Fruit fly (Drosophila melanogaster): ENCODE data around the gene Tengl3.

Gene Tengl3

DNA sequence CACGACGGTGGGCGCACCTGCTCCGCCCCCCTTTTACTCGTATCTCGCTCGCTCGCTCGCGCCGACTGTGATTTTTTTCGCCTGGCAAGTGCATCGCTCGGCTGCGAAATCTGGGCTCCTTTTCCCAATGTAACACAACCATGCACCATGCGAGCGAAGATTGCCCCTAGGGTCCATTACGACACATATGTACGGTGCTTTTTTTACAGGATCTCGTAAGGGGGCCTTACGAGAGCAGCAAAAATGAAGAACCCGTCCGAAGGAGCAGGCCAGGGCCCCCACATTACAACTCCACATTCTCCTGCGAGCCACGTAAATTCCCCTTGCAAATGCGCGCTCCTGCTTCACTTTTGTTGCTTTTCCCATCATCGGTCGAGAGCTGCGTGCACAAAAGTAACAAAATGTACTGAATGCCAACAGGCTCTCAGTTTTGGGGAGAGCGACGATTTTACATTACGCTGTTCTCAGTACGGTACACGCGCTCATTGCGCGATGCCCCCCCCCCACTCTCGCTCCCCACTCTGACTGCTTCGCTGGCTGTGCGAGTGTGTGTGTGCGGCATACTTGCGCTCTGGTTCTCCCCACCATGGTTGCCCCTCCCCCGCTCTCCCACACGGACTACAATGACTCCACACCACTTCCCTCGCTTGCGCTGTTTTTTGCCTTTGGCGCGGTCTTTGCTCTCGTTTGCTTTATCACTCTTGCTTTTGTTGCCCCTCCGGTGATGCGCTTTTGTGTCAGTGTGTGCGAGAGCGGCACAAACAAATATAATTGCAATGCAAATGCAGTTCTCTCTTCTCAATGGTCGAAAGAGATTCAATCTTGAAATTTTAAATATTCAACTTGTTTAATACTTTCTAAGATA is 35.0 kb downstream of the Tengl3 start (continued):
- no peak for TF ChIP-seq lola (GFP tag; optimal IDR thresholded peaks at IDR 0.05)
- peak; percentile 91 for TF ChIP-seq fru (GFP tag; optimal IDR thresholded peaks at IDR 0.05)
- TF ChIP-seq N (GFP tag; optimal IDR thresholded peaks at IDR 0.05): no peak
- TF ChIP-seq jim (GFP tag; optimal IDR thresholded peaks at IDR 0.05): peak; percentile 66
- TF ChIP-seq pan (optimal IDR thresholded peaks at IDR 0.05): no peak
- no peak for TF ChIP-seq Myc (optimal IDR thresholded peaks at IDR 0.05)
- TF ChIP-seq Dfd (GFP tag; optimal IDR thresholded peaks at IDR 0.05): no peak
- peak; percentile 78 for TF ChIP-seq h (GFP tag; optimal IDR thresholded peaks at IDR 0.05)
- no peak for TF ChIP-seq woc (GFP tag; optimal IDR thresholded peaks at IDR 0.05)
- peak; percentile 77 for TF ChIP-seq Vsx2 (GFP tag; optimal IDR thresholded peaks at IDR 0.05; ENCODE audit: partially characterized antibody)
- TF ChIP-seq CG32264 (GFP tag; optimal IDR thresholded peaks at IDR 0.05): no peak

DNA sequence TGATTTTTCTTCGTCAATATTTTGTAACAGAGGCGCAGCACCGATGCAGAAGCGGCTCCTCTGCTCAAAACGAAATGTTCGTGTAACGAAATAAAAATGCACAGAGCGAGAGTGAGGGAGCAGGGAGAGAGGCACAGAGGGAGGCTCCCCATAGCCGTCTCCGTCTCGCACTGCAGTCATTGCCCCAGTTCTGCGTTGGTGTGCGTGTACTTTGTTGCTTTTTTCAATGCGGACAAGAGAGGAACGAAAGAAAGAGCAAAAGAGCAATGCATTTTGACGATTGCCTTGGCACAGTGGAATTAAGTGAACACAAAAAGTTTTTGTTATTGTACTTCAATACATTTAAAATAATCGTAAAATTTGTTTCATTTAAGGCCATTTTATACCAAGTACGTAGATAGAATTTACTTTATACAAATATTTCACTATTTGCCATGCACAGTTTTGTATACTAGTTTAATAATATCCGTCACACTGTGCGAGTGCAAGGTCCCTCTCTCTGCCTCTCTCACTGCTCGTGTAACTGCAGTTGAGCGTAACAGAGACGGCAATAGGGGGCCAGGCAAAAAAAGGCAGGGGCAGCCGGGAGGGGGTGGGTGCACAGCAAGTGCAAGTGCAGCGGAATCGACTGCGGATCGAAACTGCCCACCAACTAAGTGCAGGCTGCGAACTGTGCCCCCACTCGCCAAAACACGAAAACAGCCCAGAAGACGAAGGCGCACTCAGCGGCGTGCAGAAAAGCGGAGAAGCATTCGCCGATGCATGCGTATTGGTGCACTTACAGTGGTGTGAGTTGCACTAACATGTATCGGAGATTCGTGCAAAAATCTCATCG is 35.8 kb downstream of the Tengl3 start:
- TF ChIP-seq sage (GFP tag; optimal IDR thresholded peaks at IDR 0.05): peak; percentile 99
- TF ChIP-seq N (GFP tag; optimal IDR thresholded peaks at IDR 0.05): peak; percentile 24
- peak; percentile 97 for TF ChIP-seq sv (GFP tag; optimal IDR thresholded peaks at IDR 0.05)
- TF ChIP-seq Dif (GFP tag; optimal IDR thresholded peaks at IDR 0.05; ENCODE audit: partially characterized antibody): peak; percentile 87
- TF ChIP-seq HLH106 (tag; optimal IDR thresholded peaks at IDR 0.05): peak; percentile 100
- TF ChIP-seq h (GFP tag; optimal IDR thresholded peaks at IDR 0.05): peak; percentile 100
- TF ChIP-seq woc (GFP tag; optimal IDR thresholded peaks at IDR 0.05): peak; percentile 100
- TF ChIP-seq usp (GFP tag; optimal IDR thresholded peaks at IDR 0.05): no peak
- TF ChIP-seq Myc (optimal IDR thresholded peaks at IDR 0.05): no peak
- TF ChIP-seq dsf (GFP tag; optimal IDR thresholded peaks at IDR 0.05; ENCODE audit: borderline replicate concordance): peak; percentile 98
- TF ChIP-seq Hr83 (GFP tag; optimal IDR thresholded peaks at IDR 0.05; ENCODE audit: poor library complexity, severe bottlenecking): peak; percentile 84
- TF ChIP-seq foxo (GFP tag; optimal IDR thresholded peaks at IDR 0.05): peak; percentile 98 to 100
- peak; percentile 99 for TF ChIP-seq dmrt93B (GFP tag; optimal IDR thresholded peaks at IDR 0.05)
- peak; percentile 100 for TF ChIP-seq Rel (GFP tag; optimal IDR thresholded peaks at IDR 0.05)
- peak; percentile 64 for TF ChIP-seq Rel (tag; optimal IDR thresholded peaks at IDR 0.05)
- peak; percentile 87 for TF ChIP-seq Vsx2 (GFP tag; optimal IDR thresholded peaks at IDR 0.05; ENCODE audit: partially characterized antibody)
- TF ChIP-seq Sp1 (GFP tag; optimal IDR thresholded peaks at IDR 0.05): peak; percentile 100
- TF ChIP-seq pan (optimal IDR thresholded peaks at IDR 0.05): no peak
- TF ChIP-seq psq (GFP tag; optimal IDR thresholded peaks at IDR 0.05): peak; percentile 99
- peak; percentile 94 for TF ChIP-seq Mio (GFP tag; optimal IDR thresholded peaks at IDR 0.05)
- TF ChIP-seq OdsH (GFP tag; optimal IDR thresholded peaks at IDR 0.05): peak; percentile 100
- peak; percentile 74 to 82 for TF ChIP-seq dl (GFP tag; optimal IDR thresholded peaks at IDR 0.05; ENCODE audit: insufficient read depth in 1 of 2, partially characterized antibody in 2 of 2)
- TF ChIP-seq ey (GFP tag; optimal IDR thresholded peaks at IDR 0.05): peak; percentile 100
- TF ChIP-seq Hnf4 (GFP tag; optimal IDR thresholded peaks at IDR 0.05): peak; percentile 100
- peak; percentile 100 for TF ChIP-seq rgr (GFP tag; optimal IDR thresholded peaks at IDR 0.05)
- TF ChIP-seq Jra (GFP tag; optimal IDR thresholded peaks at IDR 0.05): peak; percentile 99
- TF ChIP-seq br (GFP tag; optimal IDR thresholded peaks at IDR 0.05): peak; percentile 100
- TF ChIP-seq CrebA (GFP tag; optimal IDR thresholded peaks at IDR 0.05; ENCODE audit: borderline replicate concordance): peak; percentile 97
- TF ChIP-seq fru (GFP tag; optimal IDR thresholded peaks at IDR 0.05): peak; percentile 100
- TF ChIP-seq tai (GFP tag; optimal IDR thresholded peaks at IDR 0.05): peak; percentile 99
- TF ChIP-seq Abd-B (GFP tag; optimal IDR thresholded peaks at IDR 0.05): peak; percentile 1
- peak; percentile 98 for TF ChIP-seq CG9705 (GFP tag; optimal IDR thresholded peaks at IDR 0.05)
- peak; percentile 99 for TF ChIP-seq brk (GFP tag; optimal IDR thresholded peaks at IDR 0.05)
- TF ChIP-seq jim (GFP tag; optimal IDR thresholded peaks at IDR 0.05): peak; percentile 54
- TF ChIP-seq GATAd (GFP tag; optimal IDR thresholded peaks at IDR 0.05): no peak
- no peak for TF ChIP-seq Dfd (GFP tag; optimal IDR thresholded peaks at IDR 0.05)
- TF ChIP-seq CG32264 (GFP tag; optimal IDR thresholded peaks at IDR 0.05): peak; percentile 99
- TF ChIP-seq lola (GFP tag; optimal IDR thresholded peaks at IDR 0.05): no peak
- TF ChIP-seq Hr78 (GFP tag; optimal IDR thresholded peaks at IDR 0.05): no peak

All from whole organism, wandering third instar larva.